Worm (Caenorhabditis elegans) whole organism, young adult: ENCODE results near the gene C06H2.7.

ENCODE experiments used
- B0035.1 ChIP-seq: sonication (generic microtip); optimal IDR thresholded peaks from 2 replicates; lab custom pipeline; 2016; ENCODE audit warnings: missing genetic modification characterization, mild to moderate bottlenecking, missing compliant biosample characterization, missing genotype, missing genetic modification reagents
- B0261.1 ChIP-seq: sonication (generic microtip); optimal IDR thresholded peaks from 2 replicates; lab custom pipeline; 2016; ENCODE audit warnings: mild to moderate bottlenecking, missing genetic modification characterization, moderate library complexity, missing compliant biosample characterization
- C06A6.2 ChIP-seq: fragments of 200-800 bp; sonication (Bioruptor generic); conservative IDR thresholded peaks from 2 replicates; pipeline ENCODE4 v1.3.6; 2022; ENCODE audit warnings: missing genetic modification characterization, missing compliant biosample characterization
- F37B4.10 ChIP-seq: fragments of 200-800 bp; sonication (Bioruptor generic); IDR thresholded peaks from 2 replicates; pipeline ENCODE4 v1.3.6; 2022; ENCODE audit warnings: missing genetic modification characterization, missing compliant biosample characterization
- F52B5.7 ChIP-seq: sonication (generic microtip); optimal IDR thresholded peaks from 2 replicates; lab custom pipeline; 2016; ENCODE audit warnings: mild to moderate bottlenecking, missing genetic modification characterization, missing compliant biosample characterization
- K12H6.12 ChIP-seq: fragments of 200-800 bp; sonication (Bioruptor generic); optimal IDR thresholded peaks from 2 replicates; lab custom pipeline; 2018; ENCODE audit warnings: mild to moderate bottlenecking, missing genetic modification characterization, missing compliant biosample characterization
- Y95B8A.8 ChIP-seq: fragments of 200-800 bp; sonication (Bioruptor generic); IDR thresholded peaks from 2 replicates; pipeline ENCODE4 v1.3.6; 2022; ENCODE audit warnings: missing genetic modification reagents, missing genetic modification characterization, missing compliant biosample characterization
- ZK185.1 ChIP-seq: sonication (generic microtip); optimal IDR thresholded peaks from 2 replicates; lab custom pipeline; 2016; ENCODE audit warnings: mild to moderate bottlenecking, missing genetic modification characterization, missing compliant biosample characterization; ENCODE audit not compliant: poor library complexity, severe bottlenecking
- aptf-2 ChIP-seq: fragments of 200-800 bp; sonication (Bioruptor generic); conservative IDR thresholded peaks from 2 replicates; pipeline ENCODE4 v1.3.6; 2022; ENCODE audit warnings: missing genetic modification reagents, missing genetic modification characterization, missing compliant biosample characterization
- attf-5 ChIP-seq: fragments of 200-800 bp; sonication (Bioruptor generic); optimal IDR thresholded peaks from 2 replicates; lab custom pipeline; 2018; ENCODE audit warnings: mild to moderate bottlenecking, missing genetic modification characterization, missing compliant biosample characterization
- attf-6 ChIP-seq: fragments of 200-800 bp; sonication (Bioruptor generic); IDR thresholded peaks from 2 replicates; pipeline ENCODE4 v1.3.6; 2022; ENCODE audit warnings: missing genetic modification reagents, missing genetic modification characterization, missing compliant biosample characterization
- ccch-3 ChIP-seq: fragments of 200-800 bp; sonication (Bioruptor generic); optimal IDR thresholded peaks from 2 replicates; lab custom pipeline; 2018; ENCODE audit warnings: mild to moderate bottlenecking, missing genetic modification characterization, missing compliant biosample characterization
- cebp-1 ChIP-seq, 2 experiments: fragments of 200-800 bp in 1 of 2; sonication (Bioruptor generic) in 1 of 2; sonication (generic microtip) in 1 of 2; IDR thresholded peaks in 1 of 2; optimal IDR thresholded peaks in 1 of 2; 2 replicates each; pipeline versions ENCODE4 v1.3.6 to Lab custom; 2017 to 2022; ENCODE audit warnings: missing compliant biosample characterization in 2 of 2, missing genetic modification characterization in 2 of 2, mild to moderate bottlenecking in 1 of 2, missing genetic modification reagents in 1 of 2, moderate library complexity in 1 of 2
- ceh-91 ChIP-seq: fragments of 200-800 bp; sonication (Bioruptor generic); IDR thresholded peaks from 2 replicates; pipeline ENCODE4 v1.3.6; 2022; ENCODE audit warnings: missing genetic modification reagents, missing genetic modification characterization, missing compliant biosample characterization
- dox-1 ChIP-seq: fragments of 200-800 bp; sonication (Bioruptor generic); IDR thresholded peaks from 2 replicates; pipeline ENCODE4 v1.3.6; 2022; ENCODE audit warnings: missing genetic modification reagents, missing genetic modification characterization, missing compliant biosample characterization
- dpff-1 ChIP-seq: sonication (generic microtip); optimal IDR thresholded peaks from 2 replicates; lab custom pipeline; 2017; ENCODE audit warnings: mild to moderate bottlenecking, missing genetic modification characterization, missing compliant biosample characterization
- egl-18 ChIP-seq: fragments of 200-800 bp; sonication (Bioruptor generic); IDR thresholded peaks from 2 replicates; pipeline ENCODE4 v1.3.6; 2022; ENCODE audit warnings: missing genetic modification reagents, missing genetic modification characterization, missing compliant biosample characterization
- egrh-3 ChIP-seq: fragments of 200-800 bp; sonication (Bioruptor generic); IDR thresholded peaks from 2 replicates; pipeline ENCODE4 v1.3.6; 2022; ENCODE audit warnings: missing genetic modification reagents, missing genetic modification characterization, missing compliant biosample characterization
- ekl-4 ChIP-seq: fragments of 200-800 bp; sonication (Bioruptor generic); IDR thresholded peaks from 2 replicates; pipeline ENCODE4 v1.3.6; 2022; ENCODE audit warnings: missing genetic modification reagents, missing genetic modification characterization, missing compliant biosample characterization
- ets-4 ChIP-seq: fragments of 200-800 bp; sonication (Bioruptor generic); optimal IDR thresholded peaks from 2 replicates; lab custom pipeline; 2018; ENCODE audit warnings: mild to moderate bottlenecking, missing genetic modification characterization, missing compliant biosample characterization
- gei-17 ChIP-seq: fragments of 200-800 bp; sonication (Bioruptor generic); optimal IDR thresholded peaks from 2 replicates; lab custom pipeline; 2018; ENCODE audit warnings: mild to moderate bottlenecking, missing genetic modification characterization, missing compliant biosample characterization
- hmg-1.2 ChIP-seq: fragments of 200-800 bp; sonication (Bioruptor generic); IDR thresholded peaks from 2 replicates; pipeline ENCODE4 v1.3.6; 2022; ENCODE audit warnings: missing genetic modification reagents, missing genetic modification characterization, missing compliant biosample characterization
- hmg-20 ChIP-seq: fragments of 200-800 bp; sonication (Bioruptor generic); IDR thresholded peaks from 2 replicates; pipeline ENCODE4 v1.3.6; 2022; ENCODE audit warnings: missing genetic modification reagents, missing genetic modification characterization, missing compliant biosample characterization
- let-526 ChIP-seq: fragments of 200-800 bp; sonication (Bioruptor generic); IDR thresholded peaks from 2 replicates; pipeline ENCODE4 v1.3.6; 2022; ENCODE audit warnings: missing genetic modification reagents, missing genetic modification characterization, missing compliant biosample characterization
- lir-1 ChIP-seq: fragments of 200-800 bp; sonication (Bioruptor generic); conservative IDR thresholded peaks from 2 replicates; pipeline ENCODE4 v1.3.6; 2022; ENCODE audit warnings: missing genetic modification reagents, missing genetic modification characterization, missing compliant biosample characterization
- lsl-1 ChIP-seq: fragments of 200-800 bp; sonication (Bioruptor generic); optimal IDR thresholded peaks from 2 replicates; lab custom pipeline; 2018; ENCODE audit warnings: mild to moderate bottlenecking, missing genetic modification characterization, moderate library complexity, missing compliant biosample characterization
- nfya-1 ChIP-seq: sonication (generic microtip); optimal IDR thresholded peaks from 2 replicates; lab custom pipeline; 2017; ENCODE audit warnings: antibody characterized with exemption, missing compliant biosample characterization, missing genetic modification characterization, borderline replicate concordance; ENCODE audit not compliant: insufficient read depth
- nhr-80 ChIP-seq: sonication (generic microtip); optimal IDR thresholded peaks from 2 replicates; lab custom pipeline; 2016; ENCODE audit warnings: missing genetic modification characterization, missing compliant biosample characterization
- nhr-90 ChIP-seq: sonication (generic microtip); optimal IDR thresholded peaks from 2 replicates; lab custom pipeline; 2016; ENCODE audit warnings: missing genotype, mild to moderate bottlenecking, missing genetic modification characterization, missing compliant biosample characterization
- pbrm-1 ChIP-seq: fragments of 200-800 bp; sonication (Bioruptor generic); IDR thresholded peaks from 2 replicates; pipeline ENCODE4 v1.3.6; 2022; ENCODE audit warnings: missing genetic modification reagents, missing genetic modification characterization, missing compliant biosample characterization
- repo-1 ChIP-seq: sonication (generic microtip); optimal IDR thresholded peaks from 2 replicates; lab custom pipeline; 2017; ENCODE audit warnings: mild to moderate bottlenecking, missing genetic modification characterization, missing compliant biosample characterization
- sdz-38 ChIP-seq: sonication (generic microtip); optimal IDR thresholded peaks from 2 replicates; lab custom pipeline; 2016; ENCODE audit warnings: missing genotype, missing genetic modification characterization, missing compliant biosample characterization
- somi-1 ChIP-seq: fragments of 200-800 bp; sonication (Bioruptor generic); optimal IDR thresholded peaks from 2 replicates; lab custom pipeline; 2018; ENCODE audit warnings: mild to moderate bottlenecking, missing genetic modification characterization, missing compliant biosample characterization
- sptf-2 ChIP-seq: fragments of 200-800 bp; sonication (Bioruptor generic); optimal IDR thresholded peaks from 2 replicates; lab custom pipeline; 2018; ENCODE audit warnings: mild to moderate bottlenecking, missing genetic modification characterization, missing compliant biosample characterization
- tbp1 ChIP-seq: fragments of 200-800 bp; sonication (Bioruptor generic); optimal IDR thresholded peaks from 2 replicates; lab custom pipeline; 2018; ENCODE audit warnings: mild to moderate bottlenecking, missing genetic modification characterization, missing compliant biosample characterization
- xnd-1 ChIP-seq: sonication (generic microtip); optimal IDR thresholded peaks from 2 replicates; lab custom pipeline; 2016; ENCODE audit warnings: missing genotype, missing genetic modification reagents, missing genetic modification characterization, missing compliant biosample characterization
- zim-3 ChIP-seq: sonication (generic microtip); optimal IDR thresholded peaks from 2 replicates; lab custom pipeline; 2017; ENCODE audit warnings: mild to moderate bottlenecking, missing genetic modification characterization, moderate library complexity, missing compliant biosample characterization
- ztf-22 ChIP-seq: fragments of 200-800 bp; sonication (Bioruptor generic); optimal IDR thresholded peaks from 2 replicates; lab custom pipeline; 2018; ENCODE audit warnings: mild to moderate bottlenecking, missing genetic modification characterization, moderate library complexity, missing compliant biosample characterization

Gene C06H2.7

DNA sequence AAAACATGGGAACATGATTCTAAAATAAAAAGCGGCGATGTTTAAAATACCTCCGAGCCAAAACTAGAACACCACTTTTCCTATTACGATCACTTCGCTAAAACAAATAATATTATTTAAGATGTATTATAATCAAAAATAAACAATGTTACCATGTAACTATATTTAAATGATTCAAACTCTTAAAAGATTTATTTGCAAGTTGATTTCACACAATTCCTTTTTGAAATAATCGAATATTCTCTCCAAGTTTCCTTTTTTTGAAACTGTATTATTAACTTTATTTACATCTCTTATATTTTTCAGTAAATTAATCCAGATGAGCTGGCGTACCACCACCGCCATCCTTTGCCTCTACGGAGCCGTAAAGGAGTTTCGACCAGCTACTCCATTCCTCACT is 3.4 kb downstream of the C06H2.7 start, which contains the start of gene folt-1:
TSS of gene folt-1 (plus strand) at position 301 of the 400 bp plus-strand sequence.
- TF ChIP-seq sdz-38 (tag; lab: Kevin White, UChicago) (no peak), xnd-1 (tag; lab: Kevin White, UChicago) (no peak), nhr-90 (tag; lab: Kevin White, UChicago) (no peak), pbrm-1 (GFP tag; lab: Robert Waterston, UW) (no peak), sptf-2 (GFP tag; lab: Kevin White, UChicago) (no peak), tbp1 (GFP tag; lab: Kevin White, UChicago) (no peak), hmg-20 (GFP tag; lab: Robert Waterston, UW) (no peak), nhr-80 (no peak), B0035.1 (tag; lab: Kevin White, UChicago) (no peak), ceh-91 (GFP tag; lab: Robert Waterston, UW) (no peak), C06A6.2 (no peak), ekl-4 (GFP tag; lab: Robert Waterston, UW) (no peak), B0261.1 (tag; lab: Kevin White, UChicago) (no peak)

DNA sequence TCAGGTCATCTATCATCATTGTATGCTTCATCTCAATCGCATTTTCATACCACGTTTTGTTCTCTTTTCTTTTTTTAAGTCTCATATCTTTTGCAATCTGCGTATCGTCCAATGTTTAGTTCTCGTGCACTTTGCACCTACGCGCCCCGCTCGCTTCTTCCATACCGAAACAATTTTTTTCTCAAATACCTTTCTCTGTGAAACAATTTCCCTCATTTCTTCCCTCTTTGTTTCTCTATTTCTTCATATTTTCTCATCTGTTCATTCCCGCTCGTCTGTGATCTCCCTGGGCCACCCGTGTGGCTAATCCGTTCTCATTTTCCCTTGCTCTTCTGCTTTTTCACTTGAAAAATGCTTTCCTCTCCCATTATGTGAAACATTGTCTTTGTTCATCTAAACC is 4.3 kb downstream of the C06H2.7 start:
- TF ChIP-seq nhr-80 (peak; percentile 44), attf-5 (GFP tag; lab: Kevin White, UChicago) (peak; percentile 47), F37B4.10 (GFP tag; lab: Robert Waterston, UW) (no peak), hmg-1.2 (peak; percentile 19; the same call in 1 of the 2 replicates)

ce11 chrV:11134296-11134695 is 10.3 kb downstream of the C06H2.7 start, which contains the start of gene glb-3:
glb-3 (plus strand) TSS chrV:11134596.
- no peak for TF ChIP-seq ztf-22 (GFP tag; lab: Kevin White, UChicago)
- no peak for TF ChIP-seq let-526 (GFP tag; lab: Robert Waterston, UW)

DNA sequence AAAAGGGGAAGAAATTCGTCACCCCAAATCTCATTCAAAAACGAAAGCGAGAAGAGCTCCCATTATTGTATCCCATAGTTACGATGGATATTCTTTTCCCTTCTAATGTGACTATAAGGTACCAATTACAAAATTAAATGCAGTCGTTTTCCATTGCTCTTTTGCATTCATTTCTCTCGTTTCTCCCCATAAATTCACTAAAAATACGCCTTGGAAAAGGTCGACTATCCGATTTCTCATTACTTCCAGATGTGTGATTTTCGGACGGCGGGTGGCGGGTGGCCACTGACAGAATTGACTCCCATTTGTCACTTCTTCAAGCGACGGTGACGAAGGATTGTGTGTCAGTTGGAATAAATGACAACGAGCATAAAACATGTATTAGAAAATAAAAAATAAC is 11.1 kb downstream of the C06H2.7 start:
- TF ChIP-seq xnd-1 (tag; lab: Kevin White, UChicago) (no peak), attf-5 (GFP tag; lab: Kevin White, UChicago) (no peak), cebp-1 (GFP tag; IDR thresholded peaks at IDR 0.05; lab: Robert Waterston, UW) (no peak), cebp-1 (tag; optimal IDR thresholded peaks at IDR 0.05; lab: Kevin White, UChicago) (no peak), Y95B8A.8 (GFP tag; lab: Robert Waterston, UW) (no peak), dpff-1 (no peak), dox-1 (GFP tag; lab: Robert Waterston, UW) (no peak), zim-3 (no peak), attf-6 (GFP tag; lab: Robert Waterston, UW) (no peak), lir-1 (no peak), egl-18 (GFP tag; lab: Robert Waterston, UW) (no peak), nhr-80 (no peak), ZK185.1 (tag; lab: Kevin White, UChicago) (no peak), K12H6.12 (tag; lab: Kevin White, UChicago) (no peak), aptf-2 (GFP tag; lab: Robert Waterston, UW) (no peak), nfya-1 (tag; lab: Kevin White, UChicago) (no peak)
- TF ChIP-seq, all 124 proteins: peak for 0

DNA sequence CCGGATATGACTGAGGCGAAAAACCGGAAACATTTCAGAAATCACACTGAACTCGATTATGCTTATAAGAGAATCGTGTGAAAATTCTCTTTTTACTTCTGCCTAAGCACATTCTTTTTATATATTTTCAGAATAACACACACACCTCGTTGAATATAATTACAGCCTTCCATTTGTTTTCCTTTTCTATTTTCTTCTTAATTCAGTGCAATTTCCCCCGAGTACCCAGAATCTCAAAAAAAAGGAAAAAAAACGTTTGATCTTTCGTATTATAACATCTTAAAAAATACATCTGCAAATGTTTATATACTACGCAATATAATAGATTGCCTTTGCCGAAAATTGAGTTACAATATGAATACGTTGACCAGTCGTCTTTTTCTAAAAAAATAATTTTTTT is 12.8 kb downstream of the C06H2.7 start:
- TF ChIP-seq ets-4 (GFP tag; lab: Kevin White, UChicago): no peak
- no peak for TF ChIP-seq tbp1 (GFP tag; lab: Kevin White, UChicago)
- TF ChIP-seq Y95B8A.8 (GFP tag; lab: Robert Waterston, UW): no peak
- no peak for TF ChIP-seq ccch-3 (GFP tag; lab: Kevin White, UChicago)
- no peak for TF ChIP-seq repo-1 (tag; lab: Kevin White, UChicago)
- TF ChIP-seq sptf-2 (GFP tag; lab: Kevin White, UChicago): no peak
- TF ChIP-seq lsl-1 (GFP tag; lab: Kevin White, UChicago): no peak
- TF ChIP-seq F52B5.7: no peak
- TF ChIP-seq somi-1 (GFP tag; lab: Kevin White, UChicago): no peak
- TF ChIP-seq egrh-3: no peak
- TF ChIP-seq ekl-4 (GFP tag; lab: Robert Waterston, UW): no peak
- TF ChIP-seq dox-1 (GFP tag; lab: Robert Waterston, UW): no peak
- TF ChIP-seq gei-17 (GFP tag; lab: Kevin White, UChicago): no peak
